Worm (Caenorhabditis elegans) whole organism, L2 larva: ENCODE data around the gene K08D9.10.

Experiments used
- alr-1 ChIP-seq: fragments of 150-350 bp; optimal IDR thresholded peaks from 2 replicates; lab custom pipeline; 2014; ENCODE audit warnings: missing biosample characterization, missing genetic modification characterization
- ama-1 ChIP-seq: fragments of 150-350 bp; optimal IDR thresholded peaks from 2 replicates; lab custom pipeline; 2018; ENCODE audit warnings: inconsistent platforms
- ceh-16 ChIP-seq: fragments of 150-350 bp; optimal IDR thresholded peaks from 2 replicates; lab custom pipeline; 2014; ENCODE audit warnings: missing biosample characterization, missing genetic modification characterization
- fos-1 ChIP-seq: fragments of 150-350 bp; optimal IDR thresholded peaks from 2 replicates; lab custom pipeline; 2014; ENCODE audit warnings: missing biosample characterization, missing genetic modification characterization
- lin-11 ChIP-seq: fragments of 150-350 bp; sonication (generic microtip); optimal IDR thresholded peaks from 2 replicates; lab custom pipeline; 2014; ENCODE audit warnings: missing biosample characterization, missing genetic modification characterization, inconsistent platforms, mixed read lengths
- mdl-1 ChIP-seq, 2 experiments: fragments of 150-350 bp in 1 of 2; sonication (generic microtip) in 1 of 2; optimal IDR thresholded peaks; 2 replicates each; lab custom pipeline; 2017; ENCODE audit warnings: missing biosample characterization in 2 of 2, missing genetic modification characterization in 2 of 2
- nhr-25 ChIP-seq: fragments of 150-350 bp; sonication (generic microtip); optimal IDR thresholded peaks from 3 replicates; lab custom pipeline; 2014; ENCODE audit warnings: missing biosample characterization, missing genetic modification characterization
- nhr-6 ChIP-seq: fragments of 150-350 bp; optimal IDR thresholded peaks from 2 replicates; lab custom pipeline; 2014; ENCODE audit warnings: missing biosample characterization, missing genetic modification characterization
- skn-1 ChIP-seq: sonication (generic microtip); optimal IDR thresholded peaks from 2 replicates; lab custom pipeline; 2017; ENCODE audit warnings: missing biosample characterization, missing genetic modification characterization
- sma-3 ChIP-seq: sonication (generic microtip); optimal IDR thresholded peaks from 2 replicates; lab custom pipeline; 2016; ENCODE audit warnings: missing genetic modification reagents, missing genetic modification characterization, missing compliant biosample characterization
- unc-39 ChIP-seq: fragments of 150-350 bp; optimal IDR thresholded peaks from 2 replicates; lab custom pipeline; 2014; ENCODE audit warnings: missing biosample characterization, missing genetic modification characterization

DNA sequence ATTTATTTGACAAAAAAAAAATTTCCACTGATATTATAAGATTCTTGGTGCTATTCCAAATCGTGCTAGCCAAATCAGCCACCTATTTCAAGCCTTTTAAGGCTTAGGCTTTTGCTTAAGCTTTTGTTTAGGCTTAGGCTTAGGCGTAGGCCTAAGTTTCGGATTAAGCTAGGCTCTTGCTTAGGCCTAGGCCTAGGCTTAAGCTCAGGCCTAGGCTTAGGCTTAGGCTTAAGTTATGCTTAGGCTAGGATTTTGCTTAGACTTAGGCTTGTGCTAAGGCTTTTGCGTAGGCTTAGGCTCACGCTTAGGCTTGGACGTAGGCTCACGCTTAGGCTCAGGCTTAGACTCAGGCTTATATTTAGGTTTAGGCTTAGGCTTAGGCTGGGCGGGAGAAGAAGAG lies 547 bp upstream of the K08D9.10 start:
- TF ChIP-seq lin-11 (no peak), ceh-16 (tag; lab: Kevin White, UChicago) (no peak), ama-1 (lab: Kevin White, UChicago) (no peak), skn-1 (tag; lab: Kevin White, UChicago) (no peak), fos-1 (tag; lab: Kevin White, UChicago) (no peak), sma-3 (GFP tag; lab: Kevin White, UChicago) (no peak), nhr-25 (tag; lab: Kevin White, UChicago) (no peak), alr-1 (no peak), nhr-6 (no peak), mdl-1 (tag; optimal IDR thresholded peaks at IDR 0.05; lab: Kevin White, UChicago) (no peak), unc-39 (no peak)
